Fruit fly (Drosophila melanogaster): ENCODE data around the gene CG11899.

The CG11899 gene

dm6 chr3R:29204612-29205480 is 4.6 kb downstream of the CG11899 start (continued):
- TF ChIP-seq CG16815 (GFP tag; optimal IDR thresholded peaks at IDR 0.05) (peak; percentile 48), CkIIα-i1 (GFP tag; IDR thresholded peaks at IDR 0.05) (no peak), Awh (GFP tag; IDR thresholded peaks at IDR 0.05) (peak; percentile 71; the same call in 1 of the 2 replicates), CG18476 (GFP tag; optimal IDR thresholded peaks at IDR 0.05) (peak; percentile 60), CG1024 (GFP tag; IDR thresholded peaks at IDR 0.05) (peak; percentile 57; the same call in 1 of the 2 replicates), CG31441 (GFP tag; IDR thresholded peaks at IDR 0.05) (peak; percentile 88), bcd (GFP tag; optimal IDR thresholded peaks at IDR 0.05) (peak; percentile 74), Atf6 (GFP tag; IDR thresholded peaks at IDR 0.05) (no peak), CG33213 (GFP tag; optimal IDR thresholded peaks at IDR 0.05) (peak; percentile 48), CG17912 (GFP tag; optimal IDR thresholded peaks at IDR 0.05) (no peak), CG18011 (GFP tag; optimal IDR thresholded peaks at IDR 0.05) (no peak), scrt (GFP tag; optimal IDR thresholded peaks at IDR 0.05) (peak; percentile 35), gsb (GFP tag; IDR thresholded peaks at IDR 0.05) (0 out of 2 replicates have a peak, but pooled peaks have one; percentile 22), CG13123 (GFP tag; optimal IDR thresholded peaks at IDR 0.05) (peak; percentile 38), Usf (GFP tag; optimal IDR thresholded peaks at IDR 0.05) (peak; percentile 39), CG10209 (GFP tag; optimal IDR thresholded peaks at IDR 0.05) (peak; percentile 68), CG6254 (GFP tag; optimal IDR thresholded peaks at IDR 0.05) (peak; percentile 63), H2.0 (GFP tag; IDR thresholded peaks at IDR 0.05) (peak; percentile 78), dm (GFP tag; optimal IDR thresholded peaks at IDR 0.05) (peak; percentile 42), hb (GFP tag; IDR thresholded peaks at IDR 0.05; ENCODE audit: partially characterized antibody) (0 out of 3 replicates have a peak, but pooled peaks have one; percentile 15), luna (GFP tag; optimal IDR thresholded peaks at IDR 0.05) (no peak), zf30C (GFP tag; optimal IDR thresholded peaks at IDR 0.05) (no peak), yki (optimal IDR thresholded peaks at IDR 0.05) (no peak), sima (GFP tag; optimal IDR thresholded peaks at IDR 0.05) (no peak), CG2202 (tag; optimal IDR thresholded peaks at IDR 0.05) (peak; percentile 66), eve (GFP tag; optimal IDR thresholded peaks at IDR 0.05) (peak in 1 of 2 experiments; percentile 94), CG2712 (tag; optimal IDR thresholded peaks at IDR 0.05) (peak; percentile 86)

DNA sequence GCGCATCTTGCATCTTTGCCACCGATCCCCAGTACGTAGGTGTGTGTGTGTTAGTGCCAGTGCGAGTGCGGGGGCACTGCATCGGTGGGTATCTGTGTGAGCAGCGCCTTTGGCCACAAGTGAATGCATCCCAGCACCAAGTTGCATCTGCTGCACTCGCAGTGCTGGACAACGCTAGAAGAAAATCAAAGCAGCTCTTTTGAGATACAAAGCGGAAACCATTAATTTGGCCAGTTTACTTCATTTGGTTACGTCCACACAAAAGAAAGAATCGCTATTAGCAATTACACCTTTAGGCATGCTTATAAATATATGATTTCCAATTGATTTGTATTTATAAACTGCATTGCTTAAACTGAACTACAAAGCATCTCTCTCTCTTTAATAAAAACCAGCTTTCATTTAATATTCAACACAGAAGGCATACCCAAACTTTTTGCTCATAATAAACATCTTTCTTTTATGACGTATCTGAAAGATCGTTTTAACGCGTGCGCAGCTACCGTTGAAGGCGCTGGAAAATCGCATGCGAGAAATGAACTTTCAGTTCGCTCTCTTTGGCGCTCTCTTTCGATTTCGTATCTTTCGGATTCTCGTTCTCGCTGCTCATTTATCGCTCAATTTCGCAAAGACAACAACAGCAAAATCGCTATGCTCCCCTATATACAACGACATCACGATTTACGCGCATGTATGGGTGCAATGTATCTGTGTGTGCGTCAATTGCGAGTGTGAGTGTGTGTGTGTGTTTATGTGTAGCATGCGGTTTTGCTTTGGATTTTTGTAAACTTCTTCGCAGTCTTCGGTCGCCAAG is 6.2 kb downstream of the CG11899 start:
- TF ChIP-seq CG12942 (GFP tag; optimal IDR thresholded peaks at IDR 0.05) (no peak), CG11247 (GFP tag; IDR thresholded peaks at IDR 0.05) (no peak), CG12769 (tag; optimal IDR thresholded peaks at IDR 0.05) (peak; percentile 13), nmo (GFP tag; optimal IDR thresholded peaks at IDR 0.05) (no peak), zf30C (GFP tag; optimal IDR thresholded peaks at IDR 0.05) (no peak), Gug (GFP tag; IDR thresholded peaks at IDR 0.05) (no peak), CG8359 (GFP tag; optimal IDR thresholded peaks at IDR 0.05; ENCODE audit: borderline replicate concordance) (no peak), Ptx1 (GFP tag; IDR thresholded peaks at IDR 0.05) (no peak), B-H1 (GFP tag; IDR thresholded peaks at IDR 0.05) (no peak), Hand (GFP tag; optimal IDR thresholded peaks at IDR 0.05) (no peak), CG15479 (GFP tag; optimal IDR thresholded peaks at IDR 0.05) (no peak), dmrt11E (tag; optimal IDR thresholded peaks at IDR 0.05) (no peak), CG4360 (GFP tag; IDR thresholded peaks at IDR 0.05) (peak; percentile 60), CG8765 (GFP tag; IDR thresholded peaks at IDR 0.05) (no peak), esg (GFP tag; conservative IDR thresholded peaks at IDR 0.05) (no peak), CG3163 (GFP tag; optimal IDR thresholded peaks at IDR 0.05) (peak; percentile 80), CG5953 (GFP tag; IDR thresholded peaks at IDR 0.05) (no peak), ash1 (GFP tag; optimal IDR thresholded peaks at IDR 0.05) (no peak), CG4854 (GFP tag; optimal IDR thresholded peaks at IDR 0.05) (no peak), Dip2 (GFP tag; IDR thresholded peaks at IDR 0.05) (no peak), unpg (GFP tag; optimal IDR thresholded peaks at IDR 0.05) (no peak), CG17829 (tag; optimal IDR thresholded peaks at IDR 0.05) (no peak)

Data from whole organism, embryonic.